Worm (Caenorhabditis elegans): ENCODE data around the gene C49G7.12.

The C49G7.12 gene

DNA sequence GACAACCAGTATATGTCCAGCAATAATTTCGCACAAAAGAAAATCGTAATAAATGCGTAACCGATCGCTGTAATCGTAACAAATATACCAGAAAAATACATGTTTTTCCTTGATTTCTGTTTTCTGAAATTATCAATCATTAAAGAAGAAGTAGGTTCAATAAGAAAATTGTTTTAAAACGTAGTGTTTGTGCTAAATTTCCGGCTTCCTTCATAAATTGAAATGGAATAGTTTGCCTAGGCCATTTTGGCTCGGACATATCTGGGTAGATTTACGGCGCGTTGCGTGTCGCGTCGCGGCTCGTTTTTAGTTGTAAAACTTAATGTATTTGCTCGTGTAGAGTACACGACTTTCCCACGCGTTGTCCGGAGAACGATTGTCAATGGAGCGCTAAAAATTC is 44.7 kb downstream of the C49G7.12 start, which contains the start of gene F38H12.5:
TSS of gene F38H12.5 (minus strand) at position 101 of the 400 bp plus-strand sequence.
- TF ChIP-seq C38D4.7 (GFP tag; optimal IDR thresholded peaks at IDR 0.05) (no peak), pax-1 (tag; optimal IDR thresholded peaks at IDR 0.05) (no peak), ceh-9 (tag; optimal IDR thresholded peaks at IDR 0.05) (no peak), hlh-6 (tag; optimal IDR thresholded peaks at IDR 0.05) (no peak), fkh-10 (GFP tag; optimal IDR thresholded peaks at IDR 0.05) (no peak), tbx-2 (tag; optimal IDR thresholded peaks at IDR 0.05) (no peak), unc-42 (tag; optimal IDR thresholded peaks at IDR 0.05) (no peak), rnt-1 (tag; optimal IDR thresholded peaks at IDR 0.05) (no peak), hlh-30 (tag; optimal IDR thresholded peaks at IDR 0.05; ENCODE audit: insufficient read depth) (no peak), elt-2 (tag; optimal IDR thresholded peaks at IDR 0.05) (no peak), ceh-18 (tag; optimal IDR thresholded peaks at IDR 0.05) (no peak), ztf-16 (tag; optimal IDR thresholded peaks at IDR 0.05) (no peak)
